Fruit fly (Drosophila melanogaster): ENCODE data around the gene CG33107.

The CG33107 gene

DNA sequence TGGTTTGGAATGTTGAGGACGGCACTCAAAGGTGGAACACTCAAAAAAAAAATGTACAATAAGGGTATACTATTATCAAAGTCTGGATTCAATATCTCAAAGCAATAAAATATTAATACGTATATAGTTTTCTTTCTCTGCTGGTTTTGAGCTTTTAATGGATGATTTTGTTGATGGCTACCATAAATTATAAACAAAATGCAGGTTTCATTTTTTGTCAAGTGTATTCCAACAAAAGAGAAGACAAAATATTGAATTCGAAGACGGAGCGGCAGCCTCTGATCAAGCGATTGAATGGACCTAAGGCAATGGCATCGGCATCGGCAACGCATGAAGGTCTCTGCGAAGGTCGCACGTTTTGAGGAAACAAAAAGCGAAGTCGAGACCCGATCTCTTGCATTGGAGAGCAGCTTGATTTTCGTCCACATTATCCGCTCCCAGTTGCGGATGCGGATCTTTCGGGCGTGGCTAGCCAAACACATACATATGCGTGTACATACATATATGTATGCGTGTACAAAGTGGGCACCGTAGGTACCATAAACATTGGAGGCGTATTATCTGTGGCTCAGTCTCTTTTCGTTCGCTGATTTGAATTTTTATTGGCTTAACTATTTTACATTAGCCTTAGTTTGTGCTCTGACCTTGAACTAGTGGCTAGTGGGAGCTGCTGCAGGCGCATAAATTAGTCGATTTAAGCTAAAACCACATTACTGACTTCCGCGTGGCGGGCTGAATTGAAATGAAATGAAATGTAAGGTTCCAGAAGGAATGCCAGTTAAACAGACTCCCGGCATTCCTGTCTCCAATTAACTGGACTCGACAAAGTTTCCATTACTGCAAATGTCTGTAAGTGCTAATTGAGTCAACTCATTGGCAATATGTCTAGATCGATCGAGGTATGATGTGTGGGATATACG is 47.8 kb downstream of the CG33107 start:
- TF ChIP-seq CTCF (optimal IDR thresholded peaks at IDR 0.05): no peak
- no peak for TF ChIP-seq CG8478 (optimal IDR thresholded peaks at IDR 0.05)

DNA sequence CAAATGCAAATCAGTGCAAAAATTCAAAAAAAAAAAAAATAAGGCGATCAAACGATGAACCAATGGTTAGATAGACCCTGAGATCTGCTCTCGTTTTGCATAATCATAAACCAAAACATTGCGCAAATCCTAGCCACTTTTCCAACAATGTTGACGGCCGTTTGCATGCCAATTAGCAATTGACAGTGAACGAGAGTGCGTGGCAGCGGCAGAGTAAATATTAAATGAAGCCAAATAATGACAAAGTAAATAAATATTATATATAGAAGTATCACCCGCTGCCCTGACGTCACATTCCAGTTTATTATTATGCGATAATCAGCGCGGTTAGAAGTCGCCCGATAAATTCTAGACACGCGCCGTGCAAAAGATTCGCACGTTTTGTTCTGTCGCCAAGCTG is 48.6 kb downstream of the CG33107 start:
- TF ChIP-seq CTCF (optimal IDR thresholded peaks at IDR 0.05) (no peak), CG8478 (optimal IDR thresholded peaks at IDR 0.05) (no peak)

DNA sequence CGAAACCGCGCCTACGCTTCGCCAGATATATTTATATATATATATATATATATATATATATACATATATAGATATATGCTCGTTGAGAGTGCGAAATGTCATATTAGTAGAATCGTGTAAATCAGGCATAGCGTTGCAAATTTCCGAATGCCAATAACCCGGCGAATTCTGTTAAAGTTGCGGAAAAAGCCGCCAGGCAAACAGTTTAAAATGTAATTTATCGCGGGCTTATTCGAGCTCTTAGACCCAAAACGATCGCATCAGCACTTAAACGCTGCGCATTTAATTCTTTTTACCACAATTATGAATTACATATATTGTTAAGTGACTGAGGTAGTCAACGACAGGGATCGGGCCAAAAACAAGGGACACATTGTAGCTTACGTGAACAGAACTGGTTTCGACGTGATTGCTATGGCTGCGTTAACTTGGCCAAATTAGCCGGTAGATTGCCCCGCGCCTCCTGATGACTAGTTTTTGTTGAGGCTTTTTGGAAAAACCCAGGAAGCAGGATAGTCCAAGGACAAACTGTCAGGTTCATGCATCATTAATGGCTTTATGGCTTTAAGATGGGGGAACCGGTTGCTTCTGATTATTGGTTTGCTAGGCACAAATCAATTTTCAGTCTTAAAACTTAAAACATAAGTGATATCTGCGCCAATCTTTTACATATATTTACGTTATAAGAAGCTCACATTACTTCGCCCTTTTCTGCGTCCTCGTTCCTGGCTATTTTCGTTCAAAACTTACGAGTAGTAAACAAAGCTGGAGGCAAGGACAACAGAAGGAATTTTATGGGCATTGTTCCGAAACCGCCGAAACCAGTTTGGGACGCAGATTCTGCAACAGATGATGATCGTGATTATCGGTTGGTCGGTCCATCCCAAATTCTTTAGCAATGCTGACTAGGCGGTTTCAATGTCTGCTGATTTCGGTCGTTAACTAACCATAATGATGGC is 50.3 kb downstream of the CG33107 start:
- TF ChIP-seq CTCF (optimal IDR thresholded peaks at IDR 0.05) (no peak), CG8478 (optimal IDR thresholded peaks at IDR 0.05) (no peak)
